Fruit fly (Drosophila melanogaster): ENCODE measurements around the gene Etfb.

The Etfb gene

DNA sequence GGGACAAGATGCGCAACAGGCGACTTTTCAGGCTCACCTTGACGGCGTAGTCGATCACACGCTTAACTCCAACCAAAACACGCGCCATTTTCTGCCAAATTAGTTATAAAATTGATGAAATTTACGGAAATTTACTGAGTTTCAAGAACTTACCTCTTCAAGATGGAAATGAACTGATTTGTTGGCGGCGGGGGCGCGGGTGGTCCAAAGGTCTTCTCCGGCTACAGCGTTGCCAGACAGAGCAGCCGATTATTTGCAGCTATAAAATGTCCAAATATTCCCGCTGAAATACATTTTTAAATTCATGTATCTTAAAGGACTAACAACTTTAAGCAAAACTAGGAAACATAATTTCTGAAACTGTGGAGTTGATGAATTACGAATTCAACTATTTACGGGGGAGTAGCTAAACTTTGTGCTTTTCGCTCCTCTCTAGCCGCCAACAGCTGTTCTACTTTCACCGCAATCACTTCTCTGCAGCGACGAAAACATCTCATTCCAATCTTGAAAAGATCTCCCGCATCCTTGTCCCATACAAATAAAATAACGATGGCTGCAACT, at the start of gene Etfb, which contains the start of gene CG7789:
Etfb (minus strand) TSS at position 193 of the 561 bp plus-strand sequence.
CG7789 (plus strand) TSS at position 444 of the 561 bp plus-strand sequence.
- no peak for TF ChIP-seq Eip75B (GFP tag; optimal IDR thresholded peaks at IDR 0.05)
- peak; percentile 91 for TF ChIP-seq CG10669 (GFP tag; optimal IDR thresholded peaks at IDR 0.05)
- no peak for TF ChIP-seq svp (GFP tag)
- TF ChIP-seq CG8319 (GFP tag; optimal IDR thresholded peaks at IDR 0.05), result peak; percentile 89
- peak; percentile 85 for TF ChIP-seq Ets21C (GFP tag; optimal IDR thresholded peaks at IDR 0.05)
- peak; percentile 76 for TF ChIP-seq CG34406 (GFP tag; optimal IDR thresholded peaks at IDR 0.05)
- TF ChIP-seq CG11762 (GFP tag; optimal IDR thresholded peaks at IDR 0.05; ENCODE audit: insufficient read depth), result peak; percentile 81
- peak; percentile 82 for TF ChIP-seq Sox15 (GFP tag; optimal IDR thresholded peaks at IDR 0.05)
- TF ChIP-seq CG31627 (GFP tag; optimal IDR thresholded peaks at IDR 0.05), result peak; percentile 86
- no peak for TF ChIP-seq CG11902 (GFP tag; optimal IDR thresholded peaks at IDR 0.05)
- peak; percentile 89 for TF ChIP-seq Gug (GFP tag; IDR thresholded peaks at IDR 0.05)
- no peak for TF ChIP-seq fkh (GFP tag; optimal IDR thresholded peaks at IDR 0.05)
- peak; percentile 96 for TF ChIP-seq CG6808 (GFP tag; optimal IDR thresholded peaks at IDR 0.05)
- TF ChIP-seq CG6276 (GFP tag; optimal IDR thresholded peaks at IDR 0.05), result peak; percentile 94
- peak; percentile 91 to 96 for TF ChIP-seq salr (GFP tag; optimal IDR thresholded peaks at IDR 0.05)
- peak; percentile 94 for TF ChIP-seq spab (GFP tag; optimal IDR thresholded peaks at IDR 0.05)
- peak; percentile 97 to 99 for TF ChIP-seq ss (GFP tag; optimal IDR thresholded peaks at IDR 0.05)
- no peak for TF ChIP-seq pdm3 (GFP tag; optimal IDR thresholded peaks at IDR 0.05)
- no peak for TF ChIP-seq Met (GFP tag; optimal IDR thresholded peaks at IDR 0.05)
- peak; percentile 93 for TF ChIP-seq Sox14 (GFP tag; optimal IDR thresholded peaks at IDR 0.05)
- TF ChIP-seq CG32006 (GFP tag; optimal IDR thresholded peaks at IDR 0.05), result peak; percentile 94
- no peak for TF ChIP-seq achi (GFP tag; optimal IDR thresholded peaks at IDR 0.05)
- TF ChIP-seq Hr39 (GFP tag; optimal IDR thresholded peaks at IDR 0.05), result peak; percentile 88
- TF ChIP-seq Eip93F (GFP tag; optimal IDR thresholded peaks at IDR 0.05), result no peak
- TF ChIP-seq CG6163 (GFP tag; IDR thresholded peaks at IDR 0.05), result peak; percentile 91
- peak; percentile 96 for TF ChIP-seq dac (GFP tag; optimal IDR thresholded peaks at IDR 0.05)
- TF ChIP-seq CG6854 (GFP tag; optimal IDR thresholded peaks at IDR 0.05), result peak; percentile 91
- peak; percentile 83 for TF ChIP-seq dsx (GFP tag; optimal IDR thresholded peaks at IDR 0.05; ENCODE audit: poor library complexity, severe bottlenecking)
- TF ChIP-seq CG8119 (GFP tag; IDR thresholded peaks at IDR 0.05), result peak; percentile 91
- TF ChIP-seq Sox102F (GFP tag; optimal IDR thresholded peaks at IDR 0.05), result no peak
- TF ChIP-seq CG6792 (GFP tag; optimal IDR thresholded peaks at IDR 0.05), result no peak
- peak; percentile 83 for TF ChIP-seq Blimp-1 (GFP tag; optimal IDR thresholded peaks at IDR 0.05)
- peak; percentile 88 for TF ChIP-seq CG7368 (GFP tag; optimal IDR thresholded peaks at IDR 0.05)
- peak; percentile 92 for TF ChIP-seq eg (GFP tag; IDR thresholded peaks at IDR 0.05)
- no peak for TF ChIP-seq CG10631 (GFP tag; optimal IDR thresholded peaks at IDR 0.05)
- TF ChIP-seq CG15336 (GFP tag; IDR thresholded peaks at IDR 0.05), result peak; percentile 87
- TF ChIP-seq CG8632 (GFP tag; optimal IDR thresholded peaks at IDR 0.05), result peak; percentile 75
- peak; percentile 93 for TF ChIP-seq CG3919 (GFP tag; optimal IDR thresholded peaks at IDR 0.05)
- TF ChIP-seq fd85E (GFP tag; optimal IDR thresholded peaks at IDR 0.05), result no peak
- TF ChIP-seq esn (GFP tag; optimal IDR thresholded peaks at IDR 0.05), result peak; percentile 89
- peak; percentile 76 for TF ChIP-seq cyc (GFP tag; optimal IDR thresholded peaks at IDR 0.05)
- peak; percentile 88 for TF ChIP-seq lz (GFP tag; optimal IDR thresholded peaks at IDR 0.05)
- peak; percentile 73 for TF ChIP-seq Ets96B (tag; optimal IDR thresholded peaks at IDR 0.05)
- TF ChIP-seq Smox (GFP tag; optimal IDR thresholded peaks at IDR 0.05), result no peak
- peak; percentile 82 for TF ChIP-seq acj6 (GFP tag; optimal IDR thresholded peaks at IDR 0.05)
- TF ChIP-seq CG11294 (GFP tag; IDR thresholded peaks at IDR 0.05), result peak; percentile 76
- peak; percentile 97 for TF ChIP-seq net (GFP tag; optimal IDR thresholded peaks at IDR 0.05)
- peak; percentile 90 for TF ChIP-seq CG16779 (tag; optimal IDR thresholded peaks at IDR 0.05)
- TF ChIP-seq OdsH (GFP tag; optimal IDR thresholded peaks at IDR 0.05), result no peak
- TF ChIP-seq CG4318 (GFP tag; optimal IDR thresholded peaks at IDR 0.05), result no peak
- no peak for TF ChIP-seq vri (GFP tag; optimal IDR thresholded peaks at IDR 0.05)
- TF ChIP-seq CG1621 (tag; optimal IDR thresholded peaks at IDR 0.05), result peak; percentile 92
